Worm (Caenorhabditis elegans): ENCODE data around the gene F54D5.2.
A peak's percentile ranks its signal among the peaks of the same experiment; 100 is the strongest.

F54D5.2 gene

ce11 chrII:11604613-11605012 lies 31.6 kb downstream of the F54D5.2 start:
- TF ChIP-seq sea-1 (GFP tag; conservative IDR thresholded peaks at IDR 0.05) = no peak
- no peak for TF ChIP-seq tbx-11 (GFP tag; IDR thresholded peaks at IDR 0.05)
- TF ChIP-seq ets-7 (tag; optimal IDR thresholded peaks at IDR 0.05) = no peak
- no peak for TF ChIP-seq aly-1 (tag; optimal IDR thresholded peaks at IDR 0.05)
- TF ChIP-seq scrt-1 (GFP tag; IDR thresholded peaks at IDR 0.05) = no peak

- TF ChIP-seq ama-1 (optimal IDR thresholded peaks at IDR 0.05) (no peak), hnd-1 (tag; optimal IDR thresholded peaks at IDR 0.05) (no peak), ceh-13 (GFP tag; optimal IDR thresholded peaks at IDR 0.05) (no peak), pes-1 (GFP tag; IDR thresholded peaks at IDR 0.05) (no peak), sea-1 (GFP tag; conservative IDR thresholded peaks at IDR 0.05) (no peak), F13C5.2 (tag; optimal IDR thresholded peaks at IDR 0.05) (no peak), B0310.2 (tag; optimal IDR thresholded peaks at IDR 0.05) (no peak), tra-4 (tag; optimal IDR thresholded peaks at IDR 0.05) (no peak), aly-1 (tag; optimal IDR thresholded peaks at IDR 0.05) (no peak), tbx-11 (GFP tag; IDR thresholded peaks at IDR 0.05) (no peak), ceh-36 (tag; optimal IDR thresholded peaks at IDR 0.05) (no peak), flt-1 (GFP tag; IDR thresholded peaks at IDR 0.05) (no peak), tbx-37 (GFP tag; conservative IDR thresholded peaks at IDR 0.05) (no peak), hmbx-1 (tag; optimal IDR thresholded peaks at IDR 0.05) (no peak), ets-7 (tag; optimal IDR thresholded peaks at IDR 0.05) (no peak), scrt-1 (GFP tag; IDR thresholded peaks at IDR 0.05) (no peak), hmg-4 (GFP tag; optimal IDR thresholded peaks at IDR 0.05) (no peak)
Observed at ce11 chrII:11611462-11611861, 38.5 kb downstream of the F54D5.2 start.

DNA sequence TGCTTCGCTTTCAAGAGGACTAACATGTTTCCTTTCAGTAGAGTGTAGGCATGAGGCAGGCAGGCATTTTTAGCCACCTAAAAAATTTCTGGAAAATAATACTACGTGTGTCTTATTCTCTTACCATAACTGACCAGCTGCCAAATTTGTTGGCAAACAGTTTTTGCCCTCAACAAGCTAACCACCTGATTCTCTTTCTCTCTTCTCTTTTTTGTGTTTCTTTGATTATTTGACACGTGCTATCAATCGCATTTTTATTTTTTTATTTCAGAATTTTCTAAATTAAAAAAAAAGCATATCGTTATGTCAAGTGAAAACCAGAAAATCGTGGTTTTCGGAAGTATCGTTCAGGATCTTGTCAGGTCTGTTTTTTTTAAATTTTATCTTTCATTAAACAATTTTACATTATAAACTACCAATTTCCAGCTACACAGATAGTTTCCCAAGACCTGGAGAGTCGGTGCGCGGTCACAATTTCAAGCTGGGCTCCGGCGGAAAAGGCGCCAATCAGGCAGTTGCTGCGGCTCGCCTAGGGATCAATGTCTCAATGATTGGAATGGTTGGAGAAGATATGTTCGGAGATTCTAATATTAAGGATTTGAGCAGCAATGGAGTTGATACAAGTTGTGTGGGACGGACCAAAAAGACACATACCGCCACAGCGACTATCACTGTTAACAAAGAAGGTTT lies 39.2 kb downstream of the F54D5.2 start, which contains the start of gene F07A11.5:
TSS of gene F07A11.5 (plus strand) at position 267 of the 690 bp plus-strand sequence.
- TF ChIP-seq hnd-1 (tag; optimal IDR thresholded peaks at IDR 0.05) = no peak
- TF ChIP-seq hmbx-1 (tag; optimal IDR thresholded peaks at IDR 0.05) = no peak
- TF ChIP-seq sea-1 (GFP tag; conservative IDR thresholded peaks at IDR 0.05) = no peak
- no peak for TF ChIP-seq aly-1 (tag; optimal IDR thresholded peaks at IDR 0.05)
- no peak for TF ChIP-seq flt-1 (GFP tag; IDR thresholded peaks at IDR 0.05)
- no peak for TF ChIP-seq ceh-13 (GFP tag; optimal IDR thresholded peaks at IDR 0.05)
- no peak for TF ChIP-seq ama-1 (optimal IDR thresholded peaks at IDR 0.05)
- TF ChIP-seq scrt-1 (GFP tag; IDR thresholded peaks at IDR 0.05) = no peak
- TF ChIP-seq ceh-36 (tag; optimal IDR thresholded peaks at IDR 0.05) = no peak

- TF ChIP-seq ceh-36 (tag; optimal IDR thresholded peaks at IDR 0.05) (peak; percentile 9), hmbx-1 (tag; optimal IDR thresholded peaks at IDR 0.05) (no peak)
Observed at ce11 chrII:11614103-11614857, 41.3 kb downstream of the F54D5.2 start.

DNA sequence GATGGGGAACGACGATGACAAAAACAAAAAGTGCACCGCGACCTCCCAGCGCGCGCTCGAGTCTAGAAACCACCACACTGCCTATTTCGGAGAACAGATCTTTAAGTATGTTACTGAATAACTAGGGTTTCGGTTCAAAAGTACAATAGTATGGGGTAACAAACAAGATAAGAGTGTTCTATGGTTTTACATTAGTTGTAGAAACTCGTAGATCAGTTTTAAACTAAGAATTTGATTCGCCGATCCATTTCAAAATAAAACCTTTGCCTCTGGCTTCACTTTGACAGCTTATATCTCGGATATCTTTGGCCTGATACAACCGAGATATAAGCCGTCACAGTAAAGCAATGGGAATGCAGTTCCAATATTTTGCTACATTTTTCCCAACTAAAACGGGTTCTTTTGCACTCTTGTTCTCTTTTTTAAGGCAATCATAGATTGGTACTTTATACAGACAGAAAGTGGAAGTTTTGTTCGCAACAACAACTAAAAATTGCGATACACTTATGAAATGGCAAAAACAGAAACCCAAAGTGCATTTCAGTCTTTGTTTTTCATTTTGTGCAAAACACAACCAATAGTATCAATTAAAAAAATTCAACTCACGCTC lies 43.5 kb downstream of the F54D5.2 start:
- TF ChIP-seq hnd-1 (tag; optimal IDR thresholded peaks at IDR 0.05) (no peak), ets-7 (tag; optimal IDR thresholded peaks at IDR 0.05) (no peak), ceh-13 (GFP tag; optimal IDR thresholded peaks at IDR 0.05) (no peak), pes-1 (GFP tag; IDR thresholded peaks at IDR 0.05) (no peak), tbx-37 (GFP tag; conservative IDR thresholded peaks at IDR 0.05) (no peak), aly-1 (tag; optimal IDR thresholded peaks at IDR 0.05) (no peak), hmbx-1 (tag; optimal IDR thresholded peaks at IDR 0.05) (no peak), scrt-1 (GFP tag; IDR thresholded peaks at IDR 0.05) (no peak), tra-4 (tag; optimal IDR thresholded peaks at IDR 0.05) (no peak), tbx-11 (GFP tag; IDR thresholded peaks at IDR 0.05) (no peak), ceh-36 (tag; optimal IDR thresholded peaks at IDR 0.05) (no peak), F13C5.2 (tag; optimal IDR thresholded peaks at IDR 0.05) (no peak), hmg-4 (GFP tag; optimal IDR thresholded peaks at IDR 0.05) (no peak), ama-1 (optimal IDR thresholded peaks at IDR 0.05) (no peak), sea-1 (GFP tag; conservative IDR thresholded peaks at IDR 0.05) (no peak), B0310.2 (tag; optimal IDR thresholded peaks at IDR 0.05) (no peak), flt-1 (GFP tag; IDR thresholded peaks at IDR 0.05) (no peak)

DNA sequence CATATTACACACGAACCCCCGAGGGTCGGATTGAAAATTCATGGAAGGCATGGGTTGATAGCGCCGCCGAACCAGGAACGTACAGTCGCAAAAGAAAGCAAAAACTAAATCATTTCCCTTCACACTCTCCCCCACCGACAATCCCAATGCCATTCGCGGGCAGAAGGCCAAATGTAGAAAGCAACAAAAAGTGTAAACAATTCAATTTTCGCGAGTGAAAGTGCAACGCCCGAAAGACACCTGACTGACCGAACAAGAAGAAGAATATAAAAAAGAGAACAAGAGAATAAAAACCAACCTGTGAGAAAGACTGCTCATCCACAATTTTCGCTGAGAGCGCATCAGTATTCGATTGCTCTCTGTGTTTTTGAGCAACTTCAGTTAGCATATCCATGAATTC lies 44.7 kb downstream of the F54D5.2 start:
- no peak for TF ChIP-seq ets-7 (tag; optimal IDR thresholded peaks at IDR 0.05)
- TF ChIP-seq B0310.2 (tag; optimal IDR thresholded peaks at IDR 0.05) = no peak
- no peak for TF ChIP-seq hnd-1 (tag; optimal IDR thresholded peaks at IDR 0.05)
- TF ChIP-seq hmg-4 (GFP tag; optimal IDR thresholded peaks at IDR 0.05) = no peak
- TF ChIP-seq flt-1 (GFP tag; IDR thresholded peaks at IDR 0.05) = no peak

- no peak for TF ChIP-seq ceh-36 (tag; optimal IDR thresholded peaks at IDR 0.05)
- TF ChIP-seq ets-7 (tag; optimal IDR thresholded peaks at IDR 0.05) = no peak
- TF ChIP-seq pes-1 (GFP tag; IDR thresholded peaks at IDR 0.05) = peak; percentile 3; the same call in 1 of the 2 replicates
- no peak for TF ChIP-seq ama-1 (optimal IDR thresholded peaks at IDR 0.05)
- no peak for TF ChIP-seq aly-1 (tag; optimal IDR thresholded peaks at IDR 0.05)
Observed at ce11 chrII:11619171-11619570, 46.2 kb downstream of the F54D5.2 start.

All from whole organism, early embryonic.